Worm (Caenorhabditis elegans) whole organism, L4/young adult: ENCODE results near the gene gad-3.

Source experiments
- W03F9.2 ChIP-seq: fragments of 150-350 bp; optimal IDR thresholded peaks from 2 replicates; lab custom pipeline; 2014; ENCODE audit warnings: missing biosample characterization, missing genetic modification characterization
- dao-5 ChIP-seq: sonication (generic microtip); optimal IDR thresholded peaks from 2 replicates; lab custom pipeline; 2016; ENCODE audit warnings: missing genotype, missing genetic modification characterization, moderate library complexity, missing compliant biosample characterization
- him-1 ChIP-seq: sonication (generic microtip); optimal IDR thresholded peaks from 2 replicates; lab custom pipeline; 2016; ENCODE audit warnings: missing genotype, missing genetic modification reagents, missing genetic modification characterization, missing compliant biosample characterization

The gad-3 gene

DNA sequence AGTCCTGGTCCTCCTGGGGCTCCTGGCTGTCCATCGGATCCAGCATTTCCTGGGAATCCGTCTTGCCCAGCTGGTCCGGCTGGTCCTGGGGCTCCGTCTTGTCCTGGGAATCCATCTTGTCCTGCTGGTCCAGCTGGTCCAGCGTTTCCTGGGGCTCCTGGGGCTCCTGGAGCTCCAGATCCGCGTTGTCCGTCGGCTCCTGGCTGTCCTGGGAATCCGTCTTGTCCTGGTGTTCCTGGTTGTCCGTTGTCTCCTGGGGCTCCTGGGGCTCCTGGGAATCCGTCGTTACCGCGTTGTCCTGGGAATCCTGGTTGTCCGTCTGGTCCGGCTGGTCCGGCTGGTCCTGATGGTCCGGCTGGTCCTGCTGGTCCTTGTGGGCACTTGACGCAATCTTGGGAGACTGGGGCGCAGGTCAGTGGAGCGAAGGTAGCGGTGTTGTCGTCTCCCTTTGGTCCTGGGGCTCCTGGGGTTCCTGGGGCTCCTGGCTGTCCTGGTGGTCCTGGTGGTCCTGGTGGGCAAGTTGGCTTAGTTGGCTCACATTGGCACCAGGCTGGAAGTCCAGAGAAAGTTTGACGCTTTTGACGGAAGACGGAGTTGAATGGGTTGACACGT lies 10.6 kb downstream of the gad-3 start:
- TF ChIP-seq him-1 (tag; lab: Kevin White, UChicago) = no peak
- no peak for TF ChIP-seq W03F9.2 (tag; lab: Kevin White, UChicago)
- TF ChIP-seq dao-5 (tag; lab: Kevin White, UChicago) = no peak

DNA sequence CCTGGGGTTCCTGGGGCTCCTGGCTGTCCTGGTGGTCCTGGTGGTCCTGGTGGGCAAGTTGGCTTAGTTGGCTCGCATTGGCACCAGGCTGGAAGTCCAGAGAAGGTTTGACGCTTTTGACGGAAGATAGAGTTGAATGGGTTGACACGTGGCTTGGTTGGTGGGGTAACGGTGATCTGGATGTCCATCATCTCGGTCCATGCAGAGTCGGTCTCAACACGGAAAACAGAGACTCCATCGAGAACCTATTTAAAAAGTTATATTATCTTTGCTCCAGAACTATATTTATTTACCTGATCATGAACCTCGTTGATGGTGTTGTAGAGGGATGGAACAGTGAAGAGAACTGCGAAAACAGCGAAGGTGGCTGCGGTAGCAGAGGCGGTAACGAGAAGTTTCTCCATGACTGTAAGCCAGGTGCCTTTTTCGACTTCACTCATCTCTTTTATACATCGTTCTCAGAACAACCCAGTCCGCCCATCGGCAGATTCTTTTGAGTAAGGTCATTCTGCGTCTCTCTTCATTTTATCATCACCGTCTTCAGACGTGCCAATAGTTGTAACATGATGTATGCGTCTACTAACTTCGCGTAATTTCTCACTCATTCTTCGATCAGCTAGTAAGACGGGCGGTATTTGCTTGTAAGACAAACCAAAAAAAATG lies 12.4 kb downstream of the gad-3 start, which contains the start of gene col-144:
col-144 (minus strand) TSS at position 419 of the 663 bp plus-strand sequence.
- TF ChIP-seq dao-5 (tag; lab: Kevin White, UChicago) (no peak), him-1 (tag; lab: Kevin White, UChicago) (no peak), W03F9.2 (tag; lab: Kevin White, UChicago) (no peak)

DNA sequence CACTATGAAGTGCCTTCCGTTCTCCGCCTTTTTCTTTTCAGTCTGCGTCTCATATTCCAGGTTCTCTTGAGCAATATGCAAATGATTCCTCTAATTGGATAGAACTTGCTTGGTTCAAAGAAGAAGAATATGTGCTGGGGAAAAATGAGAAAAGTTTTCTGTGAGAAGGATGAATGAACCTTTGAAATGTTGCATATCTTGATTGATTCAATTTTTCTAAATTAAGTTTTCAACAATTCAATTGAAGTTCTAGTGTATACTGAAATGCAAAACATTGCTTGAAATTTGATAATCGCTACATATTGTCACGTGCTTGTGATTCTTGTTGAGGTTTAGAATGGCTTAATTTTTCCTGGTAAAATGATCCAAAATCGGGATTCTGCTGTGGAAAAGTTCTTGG lies 15.2 kb downstream of the gad-3 start:
- TF ChIP-seq W03F9.2 (tag; lab: Kevin White, UChicago) (no peak), him-1 (tag; lab: Kevin White, UChicago) (no peak), dao-5 (tag; lab: Kevin White, UChicago) (no peak)

DNA sequence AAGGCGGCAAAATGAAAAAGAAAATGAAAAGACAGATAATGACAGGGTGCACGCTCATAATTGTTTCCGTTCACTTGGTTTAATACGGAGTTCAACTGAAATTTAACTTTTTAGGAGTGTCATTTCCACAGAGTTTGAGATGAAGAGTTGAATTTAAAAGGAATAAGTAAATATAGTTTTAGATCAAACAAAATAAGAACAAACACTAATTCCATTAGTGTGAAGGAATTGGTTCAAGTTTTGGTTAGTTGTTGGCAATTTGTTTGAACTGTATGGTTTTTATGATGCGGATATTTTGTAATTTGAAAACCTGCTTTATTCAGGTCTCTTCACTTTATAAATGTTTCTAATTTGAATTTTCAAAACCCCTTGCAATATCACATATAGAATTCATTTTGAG lies 16.1 kb downstream of the gad-3 start, which contains the start of gene B0222.15:
B0222.15 (minus strand) TSS at position 101 of the 400 bp plus-strand sequence.
- TF ChIP-seq dao-5 (tag; lab: Kevin White, UChicago) (no peak), him-1 (tag; lab: Kevin White, UChicago) (no peak), W03F9.2 (tag; lab: Kevin White, UChicago) (no peak)

DNA sequence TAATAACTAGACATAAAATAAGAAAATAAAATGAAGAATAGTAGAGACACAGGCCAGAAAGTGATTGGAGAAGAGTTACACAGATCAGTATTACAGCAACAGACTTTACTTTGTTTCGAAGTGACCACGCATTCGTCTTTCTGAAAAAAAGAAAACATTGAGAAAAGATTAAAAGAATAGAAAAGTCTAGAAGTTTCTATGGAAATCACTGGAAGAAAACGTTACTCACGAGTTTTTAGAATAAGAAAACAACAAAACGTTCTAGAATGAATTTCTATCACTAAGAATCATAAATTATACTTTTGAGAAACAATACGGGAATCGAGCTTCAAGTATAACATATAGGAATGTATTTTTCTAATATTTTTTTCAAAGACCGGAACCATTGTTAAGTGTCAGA lies 17.2 kb downstream of the gad-3 start:
- no peak for TF ChIP-seq W03F9.2 (tag; lab: Kevin White, UChicago)

DNA sequence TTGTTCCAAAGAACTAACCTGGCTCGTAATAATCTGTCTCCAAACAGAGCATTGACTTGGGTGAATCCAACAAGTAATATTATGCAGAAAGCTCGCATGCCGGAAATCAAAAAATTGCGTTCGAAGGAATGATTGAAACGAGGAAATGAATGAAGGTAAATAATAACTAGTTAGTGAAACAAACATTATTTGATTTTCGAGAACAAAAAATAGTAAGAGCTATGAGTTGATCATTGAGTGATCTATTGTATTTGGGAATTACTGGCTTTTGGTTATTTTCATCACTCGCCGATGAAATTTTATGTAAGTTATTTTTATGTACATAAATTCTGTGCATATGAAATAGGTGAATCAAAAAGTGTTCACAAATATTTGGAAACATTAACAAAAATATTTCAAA lies 18.0 kb downstream of the gad-3 start, which contains the start of gene B0222.5:
B0222.5 (minus strand) TSS at position 101 of the 400 bp plus-strand sequence.
- TF ChIP-seq W03F9.2 (tag; lab: Kevin White, UChicago) (no peak), him-1 (tag; lab: Kevin White, UChicago) (no peak), dao-5 (tag; lab: Kevin White, UChicago) (no peak)

DNA sequence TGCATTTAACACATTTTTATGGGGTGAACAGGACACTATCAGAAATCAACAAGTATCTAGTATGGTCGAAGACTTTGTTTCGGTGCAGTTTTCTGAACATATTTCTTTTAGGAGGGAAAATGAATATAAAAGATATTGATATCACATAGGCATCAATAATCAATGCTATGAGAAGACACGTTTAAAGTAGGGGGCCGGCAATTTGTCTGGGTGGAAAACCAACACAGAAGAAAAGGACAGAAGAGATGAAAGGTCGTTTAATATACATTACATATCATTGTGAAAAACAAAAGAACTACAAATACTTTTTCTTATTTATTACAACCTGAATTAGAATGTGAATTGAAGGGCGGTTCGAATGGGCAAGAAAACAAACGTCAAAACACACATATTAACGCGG lies 20.5 kb downstream of the gad-3 start:
- TF ChIP-seq W03F9.2 (tag; lab: Kevin White, UChicago) (no peak), dao-5 (tag; lab: Kevin White, UChicago) (no peak), him-1 (tag; lab: Kevin White, UChicago) (no peak)

DNA sequence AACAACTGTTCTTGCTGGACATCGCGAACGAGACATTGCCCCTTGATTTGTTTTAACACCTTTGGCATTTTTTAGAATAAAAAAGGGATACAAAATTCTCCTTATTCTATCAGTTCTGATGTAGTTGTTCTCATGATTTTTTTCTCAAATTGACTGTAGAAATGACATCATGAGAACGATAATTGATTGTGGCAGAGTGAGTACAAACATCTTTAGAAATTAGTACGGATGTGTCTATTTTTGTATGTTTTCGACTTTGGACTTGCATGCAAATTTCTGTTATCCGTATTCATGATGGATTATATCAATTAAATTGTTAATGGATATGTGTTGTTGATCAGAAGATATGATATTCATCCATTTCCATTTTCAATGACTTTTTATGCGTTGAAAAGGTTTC lies 24.7 kb downstream of the gad-3 start:
- TF ChIP-seq dao-5 (tag; lab: Kevin White, UChicago) = no peak
- no peak for TF ChIP-seq W03F9.2 (tag; lab: Kevin White, UChicago)
- TF ChIP-seq him-1 (tag; lab: Kevin White, UChicago) = no peak

DNA sequence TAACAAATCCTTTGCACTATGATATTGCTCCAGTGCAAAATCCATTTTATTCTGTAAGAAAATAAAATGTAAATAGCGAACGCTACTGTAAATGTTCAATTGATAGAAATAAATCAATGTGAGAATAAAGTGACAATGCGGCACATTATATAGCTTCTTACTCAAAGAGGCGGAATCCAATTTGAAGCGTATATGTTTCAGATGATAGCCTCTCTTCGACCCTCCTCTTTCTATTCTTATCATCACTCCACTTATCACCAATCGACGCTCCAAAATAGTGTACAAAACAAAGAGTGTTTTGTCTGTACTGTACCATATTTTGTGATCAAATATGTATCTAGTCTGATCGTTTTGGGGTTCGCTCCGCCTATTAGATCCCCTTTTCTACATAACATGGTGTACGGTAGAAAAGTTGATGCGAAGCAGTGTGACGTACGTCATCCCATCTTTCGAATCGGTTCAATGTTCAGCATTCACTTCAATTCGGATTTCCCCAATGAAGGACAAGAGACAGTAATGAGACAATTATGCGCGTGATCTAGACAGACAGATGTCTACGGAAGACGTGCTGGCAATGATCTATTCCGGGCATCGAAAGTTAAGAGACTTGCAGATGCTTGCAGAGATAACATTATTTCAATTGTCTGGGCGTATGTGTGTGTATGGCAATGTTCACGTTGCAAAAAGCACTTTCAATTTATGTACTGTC lies 25.8 kb downstream of the gad-3 start, which contains the start of gene spl-2:
spl-2 (minus strand) TSS at position 51 of the 709 bp plus-strand sequence.
- TF ChIP-seq him-1 (tag; lab: Kevin White, UChicago) = no peak
- TF ChIP-seq W03F9.2 (tag; lab: Kevin White, UChicago) = no peak
- TF ChIP-seq dao-5 (tag; lab: Kevin White, UChicago) = no peak

DNA sequence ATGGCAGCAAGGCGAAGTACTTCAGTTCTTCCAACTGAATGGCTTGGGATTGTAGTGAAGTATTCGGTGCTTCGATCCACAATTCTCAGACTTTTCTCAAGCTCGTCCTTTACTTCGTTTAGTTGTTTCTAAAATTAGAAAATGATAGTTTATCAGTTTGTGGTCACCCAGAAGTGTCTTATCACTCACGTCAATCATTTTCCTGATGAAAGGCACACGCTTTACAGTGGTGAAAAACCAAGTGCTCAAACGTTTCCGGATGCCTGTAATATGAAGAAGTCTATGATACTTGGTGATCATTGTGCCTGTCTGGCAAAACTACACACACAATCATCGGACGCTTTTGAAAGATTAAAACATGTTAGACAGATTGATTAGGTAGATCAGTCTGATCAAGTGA lies 26.6 kb downstream of the gad-3 start:
- no peak for TF ChIP-seq him-1 (tag; lab: Kevin White, UChicago)
- TF ChIP-seq W03F9.2 (tag; lab: Kevin White, UChicago) = no peak
- no peak for TF ChIP-seq dao-5 (tag; lab: Kevin White, UChicago)

DNA sequence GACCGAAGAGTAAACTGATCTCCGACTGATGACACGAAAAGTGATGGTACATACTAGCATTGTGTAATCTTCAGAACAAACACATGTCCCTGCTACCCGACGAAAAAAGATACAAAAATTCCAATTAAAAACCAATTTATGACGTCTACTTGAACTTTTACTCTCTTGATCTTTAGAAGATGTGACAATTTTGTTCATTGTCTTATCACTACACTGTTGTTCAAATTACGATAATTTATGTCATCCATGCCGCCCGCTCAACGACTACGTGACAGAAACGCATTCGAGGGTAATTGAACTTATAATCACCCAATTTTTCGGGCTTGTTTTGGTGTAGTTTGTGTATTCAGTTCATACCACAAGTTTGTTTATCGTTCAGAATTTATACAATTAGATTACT lies 28.9 kb downstream of the gad-3 start:
- no peak for TF ChIP-seq W03F9.2 (tag; lab: Kevin White, UChicago)
- no peak for TF ChIP-seq him-1 (tag; lab: Kevin White, UChicago)
- TF ChIP-seq dao-5 (tag; lab: Kevin White, UChicago) = no peak

DNA sequence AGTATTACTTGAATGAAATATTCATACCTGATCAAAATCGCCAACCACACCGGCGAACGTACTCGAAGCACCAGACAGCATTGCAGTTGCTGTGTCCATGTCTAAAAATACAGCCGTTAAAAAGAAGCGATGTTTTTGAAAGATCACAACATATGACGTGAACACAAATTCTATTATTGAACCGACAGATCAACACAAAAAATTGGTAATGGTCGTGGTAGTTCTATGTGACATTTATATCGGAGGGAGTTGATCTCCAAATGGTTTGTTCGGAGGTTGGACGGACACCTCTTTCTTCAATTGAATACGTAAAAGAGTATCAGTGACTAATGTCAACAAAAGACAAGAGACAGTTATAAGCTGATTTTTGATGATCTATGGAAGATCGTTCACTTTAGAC lies 31.5 kb downstream of the gad-3 start, which contains the start of gene pitr-3:
pitr-3 (minus strand) TSS at position 101 of the 400 bp plus-strand sequence.
- no peak for TF ChIP-seq dao-5 (tag; lab: Kevin White, UChicago)
- TF ChIP-seq W03F9.2 (tag; lab: Kevin White, UChicago) = no peak
- no peak for TF ChIP-seq him-1 (tag; lab: Kevin White, UChicago)

DNA sequence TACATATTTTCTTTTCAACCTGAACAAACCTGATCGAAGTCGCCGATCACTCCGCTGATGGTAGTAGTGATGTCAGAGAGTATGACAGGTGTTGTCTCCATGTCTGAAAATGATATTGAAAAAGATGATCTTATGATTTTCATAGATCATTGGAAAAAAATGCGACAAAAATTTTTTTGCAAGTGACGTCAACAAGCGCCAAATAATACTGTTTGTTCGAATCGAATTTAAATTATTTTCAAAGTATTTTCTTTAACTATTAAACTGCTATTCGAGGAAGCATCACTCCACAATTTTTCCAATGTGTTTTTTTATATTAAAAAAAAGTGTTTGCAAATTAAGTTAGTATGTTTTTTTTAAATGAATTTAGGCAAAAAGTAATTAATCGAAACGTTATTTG lies 35.2 kb downstream of the gad-3 start, which contains the start of gene pitr-2:
pitr-2 (minus strand) TSS at position 101 of the 400 bp plus-strand sequence.
- TF ChIP-seq him-1 (tag; lab: Kevin White, UChicago) (no peak), W03F9.2 (tag; lab: Kevin White, UChicago) (no peak), dao-5 (tag; lab: Kevin White, UChicago) (no peak)
